Fruit fly (Drosophila melanogaster): Measurements from ENCODE around the gene Tgs1.

Tgs1 gene

dm6 chr3R:18255281-18255680, at the start of gene Tgs1, which contains the start of the genes Ada2a, Polr2D and moi (continued):
- TF ChIP-seq Bgb (GFP tag; IDR thresholded peaks at IDR 0.05; ENCODE audit: partially characterized antibody), result peak; percentile 79
- TF ChIP-seq bcd (GFP tag; optimal IDR thresholded peaks at IDR 0.05), result no peak
- no peak for TF ChIP-seq CG33213 (GFP tag; optimal IDR thresholded peaks at IDR 0.05)
- TF ChIP-seq psq (GFP tag; optimal IDR thresholded peaks at IDR 0.05), result no peak
- no peak for TF ChIP-seq CG17359 (tag; optimal IDR thresholded peaks at IDR 0.05)
- no peak for TF ChIP-seq CG10543 (GFP tag; optimal IDR thresholded peaks at IDR 0.05)
- peak; percentile 51; the same call in 1 of the 3 replicates for TF ChIP-seq zen2 (GFP tag; IDR thresholded peaks at IDR 0.05; ENCODE audit: partially characterized antibody)
- peak; percentile 47; the same call in 1 of the 2 replicates for TF ChIP-seq tna (GFP tag; IDR thresholded peaks at IDR 0.05; ENCODE audit: partially characterized antibody)
- no peak for TF ChIP-seq dan (GFP tag; IDR thresholded peaks at IDR 0.05)
- no peak for TF ChIP-seq CG13123 (GFP tag; optimal IDR thresholded peaks at IDR 0.05)
- no peak for TF ChIP-seq CG12155 (GFP tag; optimal IDR thresholded peaks at IDR 0.05)
- TF ChIP-seq pfk (GFP tag; optimal IDR thresholded peaks at IDR 0.05), result no peak
- TF ChIP-seq E2f1 (GFP tag; IDR thresholded peaks at IDR 0.05), result no peak
- no peak for TF ChIP-seq Hsf (GFP tag; optimal IDR thresholded peaks at IDR 0.05)
- no peak for TF ChIP-seq CG11398 (GFP tag; optimal IDR thresholded peaks at IDR 0.05)
- no peak for TF ChIP-seq tgo (GFP tag; IDR thresholded peaks at IDR 0.05)
- TF ChIP-seq odd (GFP tag; optimal IDR thresholded peaks at IDR 0.05), result no peak
- no peak for TF ChIP-seq abd-A (tag; optimal IDR thresholded peaks at IDR 0.05)
- peak; percentile 56 for TF ChIP-seq phol (tag; optimal IDR thresholded peaks at IDR 0.05)
- TF ChIP-seq CG34376 (GFP tag; optimal IDR thresholded peaks at IDR 0.05), result no peak
- no peak for TF ChIP-seq CG13775 (GFP tag; optimal IDR thresholded peaks at IDR 0.05)
- TF ChIP-seq Bteb2 (GFP tag; optimal IDR thresholded peaks at IDR 0.05), result no peak
- TF ChIP-seq CG18476 (GFP tag; optimal IDR thresholded peaks at IDR 0.05), result no peak
- no peak for TF ChIP-seq tap (tag; optimal IDR thresholded peaks at IDR 0.05)
- no peak for TF ChIP-seq Aef1 (GFP tag; IDR thresholded peaks at IDR 0.05)
- no peak for TF ChIP-seq slp2 (GFP tag; optimal IDR thresholded peaks at IDR 0.05)
- TF ChIP-seq NFAT (GFP tag; IDR thresholded peaks at IDR 0.05), result no peak
- no peak for TF ChIP-seq Sox102F (GFP tag; optimal IDR thresholded peaks at IDR 0.05)
- no peak for TF ChIP-seq ttk (GFP tag; IDR thresholded peaks at IDR 0.05)
- TF ChIP-seq CG4617 (GFP tag; optimal IDR thresholded peaks at IDR 0.05; ENCODE audit: borderline replicate concordance), result peak; percentile 92
- TF ChIP-seq maf-S (GFP tag; optimal IDR thresholded peaks at IDR 0.05), result no peak
- no peak for TF ChIP-seq vfl (GFP tag; optimal IDR thresholded peaks at IDR 0.05)
- peak; percentile 15 for TF ChIP-seq CG14710 (tag; optimal IDR thresholded peaks at IDR 0.05)
- no peak for TF ChIP-seq eyg (GFP tag; optimal IDR thresholded peaks at IDR 0.05)
- TF ChIP-seq hkb (optimal IDR thresholded peaks at IDR 0.05), result peak; percentile 47
- no peak for TF ChIP-seq hkb (GFP tag; IDR thresholded peaks at IDR 0.05)
- peak; percentile 42; the same call in 1 of the 2 replicates for TF ChIP-seq CG2129 (GFP tag; IDR thresholded peaks at IDR 0.05; ENCODE audit: partially characterized antibody)
- no peak for TF ChIP-seq btn (GFP tag; optimal IDR thresholded peaks at IDR 0.05)
- TF ChIP-seq mld (GFP tag; IDR thresholded peaks at IDR 0.05; ENCODE audit: partially characterized antibody), result peak; percentile 74; the same call in 2 of the 3 replicates
- TF ChIP-seq wek (GFP tag; optimal IDR thresholded peaks at IDR 0.05), result no peak
- TF ChIP-seq NK7.1 (GFP tag; optimal IDR thresholded peaks at IDR 0.05), result no peak
- no peak for TF ChIP-seq Fer1 (GFP tag; optimal IDR thresholded peaks at IDR 0.05)
- no peak for TF ChIP-seq CG12071 (GFP tag; optimal IDR thresholded peaks at IDR 0.05)
- no peak for TF ChIP-seq Oaz (GFP tag; IDR thresholded peaks at IDR 0.05)
- TF ChIP-seq peb (GFP tag; IDR thresholded peaks at IDR 0.05), result no peak
- no peak for TF ChIP-seq Atf6 (GFP tag; IDR thresholded peaks at IDR 0.05)
- TF ChIP-seq nerfin-1 (tag; optimal IDR thresholded peaks at IDR 0.05), result no peak
- no peak for TF ChIP-seq row (GFP tag; IDR thresholded peaks at IDR 0.05)
- no peak for TF ChIP-seq Six4 (GFP tag; optimal IDR thresholded peaks at IDR 0.05)
- TF ChIP-seq NfI (GFP tag; optimal IDR thresholded peaks at IDR 0.05), result no peak
- no peak for TF ChIP-seq HLHmδ (GFP tag; optimal IDR thresholded peaks at IDR 0.05)
- peak; percentile 85 for TF ChIP-seq BEAF-32 (GFP tag; optimal IDR thresholded peaks at IDR 0.05)
